Worm (Caenorhabditis elegans): ENCODE results near the gene nspc-17.

The nspc-17 gene

ce11 chrX:14477338-14477737 lies 47.6 kb downstream of the nspc-17 start (continued):
- TF ChIP-seq zfh-2 (GFP tag; conservative IDR thresholded peaks at IDR 0.05) (no peak), ztf-26 (tag; optimal IDR thresholded peaks at IDR 0.05) (peak; percentile 43), attf-6 (GFP tag; IDR thresholded peaks at IDR 0.05) (no peak), T07F8.4 (tag; optimal IDR thresholded peaks at IDR 0.05) (no peak), F52B5.7 (tag; optimal IDR thresholded peaks at IDR 0.05) (no peak), C17E4.6 (GFP tag; IDR thresholded peaks at IDR 0.05) (no peak), ztf-18 (tag; optimal IDR thresholded peaks at IDR 0.05) (no peak), hlh-12 (tag; optimal IDR thresholded peaks at IDR 0.05) (no peak), ceh-40 (GFP tag; IDR thresholded peaks at IDR 0.05) (no peak), nfyb-1 (GFP tag; IDR thresholded peaks at IDR 0.05) (peak; percentile 61; the same call in 1 of the 2 replicates), nhr-27 (tag; optimal IDR thresholded peaks at IDR 0.05) (no peak), ZK185.1 (tag; optimal IDR thresholded peaks at IDR 0.05; ENCODE audit: poor library complexity, severe bottlenecking) (peak; percentile 38), bed-1 (GFP tag; IDR thresholded peaks at IDR 0.05) (no peak), gei-17 (GFP tag; optimal IDR thresholded peaks at IDR 0.05) (no peak), ceh-58 (GFP tag; IDR thresholded peaks at IDR 0.05) (no peak), rpc-1 (optimal IDR thresholded peaks at IDR 0.05) (peak; percentile 49), rpc-1 (tag; optimal IDR thresholded peaks at IDR 0.05) (peak; percentile 33), Y95B8A.8 (GFP tag; IDR thresholded peaks at IDR 0.05) (no peak), ekl-4 (GFP tag; IDR thresholded peaks at IDR 0.05) (no peak), lin-54 (GFP tag; optimal IDR thresholded peaks at IDR 0.05) (no peak), hmg-1.2 (GFP tag; IDR thresholded peaks at IDR 0.05) (peak; percentile 22; the same call in 1 of the 2 replicates), akir-1 (GFP tag; optimal IDR thresholded peaks at IDR 0.05) (no peak), sdz-38 (tag; optimal IDR thresholded peaks at IDR 0.05) (no peak), mes-4 (tag; optimal IDR thresholded peaks at IDR 0.05) (no peak), B0261.1 (tag; optimal IDR thresholded peaks at IDR 0.05) (peak; percentile 51), zim-3 (tag; optimal IDR thresholded peaks at IDR 0.05) (no peak)

ce11 chrX:14476625-14477257 lies 48.2 kb downstream of the nspc-17 start:
- TF ChIP-seq ekl-4 (GFP tag; IDR thresholded peaks at IDR 0.05) (peak; percentile 25; the same call in 1 of the 2 replicates), F22D6.2 (tag; optimal IDR thresholded peaks at IDR 0.05) (peak; percentile 59), ztf-18 (tag; optimal IDR thresholded peaks at IDR 0.05) (peak; percentile 39), rpc-1 (optimal IDR thresholded peaks at IDR 0.05) (peak; percentile 65), rpc-1 (tag; optimal IDR thresholded peaks at IDR 0.05) (peak; percentile 55), cebp-1 (GFP tag; IDR thresholded peaks at IDR 0.05) (peak; percentile 99), cebp-1 (tag; optimal IDR thresholded peaks at IDR 0.05) (peak; percentile 100), cebp-2 (GFP tag; IDR thresholded peaks at IDR 0.05) (peak; percentile 69; the same call in 1 of the 2 replicates), tbp1 (GFP tag; optimal IDR thresholded peaks at IDR 0.05) (peak; percentile 76), ceh-100 (GFP tag; IDR thresholded peaks at IDR 0.05) (no peak), repo-1 (tag; optimal IDR thresholded peaks at IDR 0.05) (peak; percentile 83), lin-26 (GFP tag; IDR thresholded peaks at IDR 0.05) (peak; percentile 63), attf-5 (GFP tag; optimal IDR thresholded peaks at IDR 0.05) (peak; percentile 40), Y53G8AR.9 (GFP tag; conservative IDR thresholded peaks at IDR 0.05) (no peak), ztf-6 (GFP tag; IDR thresholded peaks at IDR 0.05) (no peak), hlh-26 (GFP tag; conservative IDR thresholded peaks at IDR 0.05) (no peak), F23B12.7 (tag; optimal IDR thresholded peaks at IDR 0.05; ENCODE audit: insufficient read depth) (no peak), C06A6.2 (GFP tag; conservative IDR thresholded peaks at IDR 0.05) (0 out of 2 replicates have a peak, but pooled peaks have one; percentile 10), let-607 (tag; optimal IDR thresholded peaks at IDR 0.05) (peak; percentile 33 to 41), bed-2 (GFP tag; IDR thresholded peaks at IDR 0.05) (no peak), mcd-1 (GFP tag; IDR thresholded peaks at IDR 0.05) (no peak; the same call in 1 of the 2 replicates), ceh-40 (GFP tag; IDR thresholded peaks at IDR 0.05) (peak; percentile 79), chd-7 (tag; optimal IDR thresholded peaks at IDR 0.05) (peak; percentile 81), hsf-1 (GFP tag; IDR thresholded peaks at IDR 0.05) (no peak), nhr-90 (tag; optimal IDR thresholded peaks at IDR 0.05) (peak; percentile 64), nhr-80 (tag; optimal IDR thresholded peaks at IDR 0.05) (peak; percentile 14), F57A8.1 (GFP tag; optimal IDR thresholded peaks at IDR 0.05) (no peak), die-1 (tag; optimal IDR thresholded peaks at IDR 0.05) (no peak)

Data from whole organism, young adult.